Worm (Caenorhabditis elegans): Measurements from ENCODE around the gene eat-3.

Gene eat-3

ce11 chrII:9343955-9344354, 19.3 kb downstream of the eat-3 start:
- TF ChIP-seq mab-5 (tag; optimal IDR thresholded peaks at IDR 0.05) (no peak), elt-3 (tag; optimal IDR thresholded peaks at IDR 0.05) (peak; percentile 20), ceh-83 (GFP tag; optimal IDR thresholded peaks at IDR 0.05) (no peak), cnd-1 (tag; optimal IDR thresholded peaks at IDR 0.05) (no peak), nhr-12 (tag; optimal IDR thresholded peaks at IDR 0.05) (no peak)

DNA sequence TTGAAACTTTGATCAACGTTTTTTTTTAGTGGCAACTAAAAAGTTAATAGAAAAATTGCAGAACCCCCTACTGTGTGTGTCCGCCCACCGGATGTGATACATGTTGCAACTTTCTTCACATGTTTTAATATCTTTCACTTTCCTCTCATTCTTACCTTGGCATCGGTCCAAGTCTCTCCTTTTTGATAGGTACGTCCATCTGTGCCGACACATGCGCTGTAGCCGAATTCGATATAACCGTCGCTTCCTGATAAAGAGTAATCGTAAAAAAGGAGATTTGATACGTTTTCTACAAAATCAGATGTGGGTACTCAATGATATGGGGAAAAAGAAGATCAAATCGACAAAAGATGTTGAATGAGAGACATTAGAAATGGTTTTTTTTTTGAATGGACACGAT, 20.4 kb downstream of the eat-3 start:
- TF ChIP-seq ham-2 (GFP tag; optimal IDR thresholded peaks at IDR 0.05) = no peak

DNA sequence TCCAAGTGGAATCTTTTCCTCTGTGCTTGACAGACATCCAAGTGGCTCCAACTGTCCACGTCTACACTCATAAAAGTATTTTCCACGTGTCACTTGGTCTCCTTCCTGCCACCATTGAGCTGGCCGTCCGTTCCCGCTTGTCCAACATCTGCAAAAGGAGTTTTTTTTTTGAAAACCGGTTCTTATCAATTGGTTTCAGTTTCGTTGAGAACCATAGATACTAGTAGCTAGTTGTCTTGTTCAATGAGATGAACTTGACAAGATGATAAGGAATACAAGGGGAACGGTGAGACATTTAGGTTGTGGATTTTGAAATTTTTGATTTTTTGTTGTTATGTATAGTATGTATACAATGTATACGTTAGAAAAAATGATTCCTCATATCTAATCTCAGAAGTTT, 21.1 kb downstream of the eat-3 start:
- TF ChIP-seq mab-5 (tag; optimal IDR thresholded peaks at IDR 0.05) = no peak
- no peak for TF ChIP-seq nhr-28 (tag; optimal IDR thresholded peaks at IDR 0.05)
- TF ChIP-seq elt-3 (tag; optimal IDR thresholded peaks at IDR 0.05) = no peak
- TF ChIP-seq lsy-2 (tag; optimal IDR thresholded peaks at IDR 0.05) = no peak
- TF ChIP-seq flh-1 (GFP tag; optimal IDR thresholded peaks at IDR 0.05) = no peak
- no peak for TF ChIP-seq pha-4 (tag; optimal IDR thresholded peaks at IDR 0.05)
- no peak for TF ChIP-seq nhr-237 (tag; optimal IDR thresholded peaks at IDR 0.05)

- TF ChIP-seq tbx-8 (GFP tag; optimal IDR thresholded peaks at IDR 0.05) (no peak), blmp-1 (tag; optimal IDR thresholded peaks at IDR 0.05) (no peak), pha-4 (tag; optimal IDR thresholded peaks at IDR 0.05) (no peak), nhr-76 (tag; optimal IDR thresholded peaks at IDR 0.05) (no peak), cnd-1 (tag; optimal IDR thresholded peaks at IDR 0.05) (no peak), bed-3 (GFP tag; optimal IDR thresholded peaks at IDR 0.05) (no peak), ham-2 (GFP tag; optimal IDR thresholded peaks at IDR 0.05) (no peak), zip-8 (tag; optimal IDR thresholded peaks at IDR 0.05) (no peak)
Observed at ce11 chrII:9346490-9346889, 21.8 kb downstream of the eat-3 start, which contains the start of gene F42A8.1. Gene F42A8.1 (minus strand): TSS chrII:9346590.

ce11 chrII:9347444-9347843, 22.8 kb downstream of the eat-3 start:
- TF ChIP-seq lsy-2 (tag; optimal IDR thresholded peaks at IDR 0.05) (no peak), nhr-76 (tag; optimal IDR thresholded peaks at IDR 0.05) (no peak), M03D4.4 (tag; optimal IDR thresholded peaks at IDR 0.05) (no peak), nhr-237 (tag; optimal IDR thresholded peaks at IDR 0.05) (no peak), ham-2 (GFP tag; optimal IDR thresholded peaks at IDR 0.05) (no peak), nhr-12 (tag; optimal IDR thresholded peaks at IDR 0.05) (no peak)

DNA sequence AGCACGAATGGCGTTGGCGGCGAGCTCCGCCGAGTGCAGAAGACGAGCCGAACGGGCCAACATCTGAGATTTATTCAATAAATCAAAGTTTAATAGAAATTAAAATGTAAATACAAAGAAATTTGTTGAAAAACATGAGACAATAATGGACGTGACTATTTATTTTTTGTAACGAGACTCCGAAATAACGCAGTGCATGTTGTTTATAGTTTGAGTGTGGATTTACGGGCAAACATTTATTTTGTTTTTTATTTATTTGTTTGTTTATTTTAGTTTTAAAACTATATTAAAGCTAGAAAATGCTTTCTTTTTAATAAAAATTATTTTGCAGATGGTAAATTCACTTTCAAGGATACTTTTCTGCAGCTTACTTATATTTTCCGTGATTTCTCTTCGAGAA, 28.0 kb downstream of the eat-3 start, which contains the start of the genes sdhb-1 and cup-15:
sdhb-1 (minus strand) TSS at position 63 of the 400 bp plus-strand sequence.
cup-15 (plus strand) TSS at position 332 of the 400 bp plus-strand sequence.
- TF ChIP-seq zip-8 (tag; optimal IDR thresholded peaks at IDR 0.05) (no peak), elt-3 (tag; optimal IDR thresholded peaks at IDR 0.05) (no peak), lsy-2 (tag; optimal IDR thresholded peaks at IDR 0.05) (no peak), ham-2 (GFP tag; optimal IDR thresholded peaks at IDR 0.05) (no peak), tbx-8 (GFP tag; optimal IDR thresholded peaks at IDR 0.05) (no peak), sem-2 (GFP tag; optimal IDR thresholded peaks at IDR 0.05) (no peak), hlh-1 (tag; optimal IDR thresholded peaks at IDR 0.05) (no peak), sptf-1 (tag; optimal IDR thresholded peaks at IDR 0.05) (no peak), unc-39 (tag; optimal IDR thresholded peaks at IDR 0.05) (no peak), blmp-1 (tag; optimal IDR thresholded peaks at IDR 0.05) (no peak), unc-120 (tag; optimal IDR thresholded peaks at IDR 0.05; ENCODE audit: poor library complexity, severe bottlenecking) (no peak), mep-1 (tag; optimal IDR thresholded peaks at IDR 0.05) (no peak), flh-1 (GFP tag; optimal IDR thresholded peaks at IDR 0.05) (no peak), pha-4 (tag; optimal IDR thresholded peaks at IDR 0.05) (no peak), cnd-1 (tag; optimal IDR thresholded peaks at IDR 0.05) (no peak), nhr-28 (tag; optimal IDR thresholded peaks at IDR 0.05) (no peak), nhr-76 (tag; optimal IDR thresholded peaks at IDR 0.05) (no peak), ceh-43 (GFP tag; optimal IDR thresholded peaks at IDR 0.05) (no peak), nhr-12 (tag; optimal IDR thresholded peaks at IDR 0.05) (no peak), bed-3 (GFP tag; optimal IDR thresholded peaks at IDR 0.05) (no peak)

ce11 chrII:9356723-9357122, 32.0 kb downstream of the eat-3 start:
- TF ChIP-seq mls-2 (tag; optimal IDR thresholded peaks at IDR 0.05) = peak; percentile 54
- no peak for TF ChIP-seq drap-1 (GFP tag; optimal IDR thresholded peaks at IDR 0.05)
- no peak for TF ChIP-seq bed-3 (GFP tag; optimal IDR thresholded peaks at IDR 0.05)
- peak; percentile 11 for TF ChIP-seq lsy-2 (tag; optimal IDR thresholded peaks at IDR 0.05)
- peak; percentile 1 for TF ChIP-seq M03D4.4 (tag; optimal IDR thresholded peaks at IDR 0.05)
- peak; percentile 43 for TF ChIP-seq lin-13 (tag; optimal IDR thresholded peaks at IDR 0.05)
- no peak for TF ChIP-seq flh-1 (GFP tag; optimal IDR thresholded peaks at IDR 0.05)
- no peak for TF ChIP-seq ceh-83 (GFP tag; optimal IDR thresholded peaks at IDR 0.05)
- TF ChIP-seq ztf-11 (tag; optimal IDR thresholded peaks at IDR 0.05) = peak; percentile 59
- peak; percentile 7 for TF ChIP-seq nhr-237 (tag; optimal IDR thresholded peaks at IDR 0.05)
- TF ChIP-seq ham-2 (GFP tag; optimal IDR thresholded peaks at IDR 0.05) = peak; percentile 79
- peak; percentile 9 for TF ChIP-seq mep-1 (tag; optimal IDR thresholded peaks at IDR 0.05)
- peak; percentile 82 for TF ChIP-seq pha-4 (tag; optimal IDR thresholded peaks at IDR 0.05)
- peak; percentile 53 for TF ChIP-seq unc-62 (GFP tag; optimal IDR thresholded peaks at IDR 0.05)
- peak; percentile 57 for TF ChIP-seq ces-1 (GFP tag; optimal IDR thresholded peaks at IDR 0.05)
- peak; percentile 26 for TF ChIP-seq cnd-1 (tag; optimal IDR thresholded peaks at IDR 0.05)
- TF ChIP-seq hlh-1 (tag; optimal IDR thresholded peaks at IDR 0.05) = peak; percentile 83
- TF ChIP-seq sptf-1 (tag; optimal IDR thresholded peaks at IDR 0.05) = peak; percentile 33
- TF ChIP-seq unc-120 (tag; optimal IDR thresholded peaks at IDR 0.05; ENCODE audit: poor library complexity, severe bottlenecking) = peak; percentile 16

Measured in whole organism, mixed stage, embryonic.